Worm (Caenorhabditis elegans): Measurements from ENCODE around the gene tsct-1.

- TF ChIP-seq scrt-1 (GFP tag; IDR thresholded peaks at IDR 0.05): no peak
- TF ChIP-seq flt-1 (GFP tag; IDR thresholded peaks at IDR 0.05): no peak
- TF ChIP-seq ama-1 (optimal IDR thresholded peaks at IDR 0.05): no peak
- no peak for TF ChIP-seq ceh-13 (GFP tag; optimal IDR thresholded peaks at IDR 0.05)
- no peak for TF ChIP-seq hmbx-1 (tag; optimal IDR thresholded peaks at IDR 0.05)
- TF ChIP-seq tbx-37 (GFP tag; conservative IDR thresholded peaks at IDR 0.05): no peak
Measured at ce11 chrX:12491138-12491537, 57.2 kb downstream of the tsct-1 start.

Data from whole organism, early embryonic.